Fruit fly (Drosophila melanogaster) whole organism, embryonic: ENCODE measurements around the gene CG13008.

ENCODE experiments used
- CG10209 ChIP-seq: fragments of 200-800 bp; sonication (Bioruptor generic); optimal IDR thresholded peaks from 3 replicates; lab custom pipeline; 2017; ENCODE audit warnings: missing biosample characterization, mild to moderate bottlenecking, missing genetic modification characterization, missing genetic modification reagents
- CG10654 ChIP-seq: fragments of 200-800 bp; sonication (Bioruptor generic); optimal IDR thresholded peaks from 2 replicates; lab custom pipeline; 2016; ENCODE audit warnings: missing biosample characterization, missing genetic modification characterization
- CG13894 ChIP-seq: fragments of 200-800 bp; sonication (Bioruptor generic); optimal IDR thresholded peaks from 3 replicates; lab custom pipeline; 2018; ENCODE audit warnings: missing biosample characterization, mild to moderate bottlenecking, missing genetic modification characterization, moderate library complexity
- Ets65A ChIP-seq: fragments of 200-800 bp; sonication (Bioruptor generic); peaks from one replicate; lab custom pipeline; 2016; ENCODE audit warnings: missing biosample characterization, missing genetic modification characterization
- Med ChIP-seq: fragments of 200-800 bp; sonication (Bioruptor generic); peaks from one replicate; lab custom pipeline; 2016; ENCODE audit warnings: missing biosample characterization, missing genetic modification characterization, mild to moderate bottlenecking, inconsistent platforms, moderate library complexity
- NC2β ChIP-seq: fragments of 200-800 bp; sonication (Bioruptor generic); optimal IDR thresholded peaks from 2 replicates; lab custom pipeline; 2016; ENCODE audit warnings: missing biosample characterization, missing genetic modification characterization
- exex ChIP-seq: fragments of 200-800 bp; sonication (Bioruptor generic); optimal IDR thresholded peaks from 4 replicates; lab custom pipeline; 2018; ENCODE audit warnings: missing biosample characterization, mild to moderate bottlenecking, missing genetic modification characterization, moderate library complexity
- mirr ChIP-seq: fragments of 200-800 bp; sonication (Bioruptor generic); optimal IDR thresholded peaks from 3 replicates; lab custom pipeline; 2018; ENCODE audit warnings: missing biosample characterization, mild to moderate bottlenecking, missing genetic modification characterization
- repo ChIP-seq: fragments of 200-800 bp; sonication (Bioruptor generic); optimal IDR thresholded peaks from 2 replicates; lab custom pipeline; 2016; ENCODE audit warnings: missing biosample characterization, missing genetic modification characterization

dm6 chrX:16694477-16694876, 16.6 kb upstream of the CG13008 start:
- TF ChIP-seq CG10209 (no peak), Med (no peak), exex (tag; lab: Kevin White, UChicago) (no peak), Ets65A (no peak), CG10654 (GFP tag; lab: Kevin White, UChicago) (no peak), mirr (GFP tag; lab: Kevin White, UChicago) (no peak), CG13894 (tag; lab: Kevin White, UChicago) (no peak), repo (no peak), NC2β (no peak)
